Worm (Caenorhabditis elegans) whole organism, L2 larva: Measurements from ENCODE around the gene F44A2.3.

ENCODE experiments used
- blmp-1 ChIP-seq: sonication (generic microtip); optimal IDR thresholded peaks from 2 replicates; lab custom pipeline; 2017; ENCODE audit warnings: missing genetic modification characterization, mild to moderate bottlenecking, missing compliant biosample characterization, antibody characterized with exemption, moderate library complexity; ENCODE audit not compliant: insufficient read depth
- ceh-16 ChIP-seq: fragments of 150-350 bp; optimal IDR thresholded peaks from 2 replicates; lab custom pipeline; 2014; ENCODE audit warnings: missing biosample characterization, missing genetic modification characterization
- dmd-4 ChIP-seq: sonication (generic microtip); optimal IDR thresholded peaks from 2 replicates; lab custom pipeline; 2017; ENCODE audit warnings: missing biosample characterization, missing genetic modification characterization
- elt-1 ChIP-seq: fragments of 150-350 bp; optimal IDR thresholded peaks from 2 replicates; lab custom pipeline; 2014; ENCODE audit warnings: missing biosample characterization, missing genetic modification characterization
- fos-1 ChIP-seq: fragments of 150-350 bp; optimal IDR thresholded peaks from 2 replicates; lab custom pipeline; 2014; ENCODE audit warnings: missing biosample characterization, missing genetic modification characterization
- lin-11 ChIP-seq: fragments of 150-350 bp; sonication (generic microtip); optimal IDR thresholded peaks from 2 replicates; lab custom pipeline; 2014; ENCODE audit warnings: missing biosample characterization, missing genetic modification characterization, inconsistent platforms, mixed read lengths
- nhr-11 ChIP-seq: fragments of 150-350 bp; optimal IDR thresholded peaks from 2 replicates; lab custom pipeline; 2014; ENCODE audit warnings: missing biosample characterization, missing genetic modification characterization
- nhr-129 ChIP-seq: fragments of 150-350 bp; optimal IDR thresholded peaks from 2 replicates; lab custom pipeline; 2014; ENCODE audit warnings: missing biosample characterization, missing genetic modification characterization
- nhr-237 ChIP-seq: fragments of 150-350 bp; optimal IDR thresholded peaks from 2 replicates; lab custom pipeline; 2014; ENCODE audit warnings: missing biosample characterization, missing genetic modification characterization
- nhr-77 ChIP-seq: fragments of 150-350 bp; optimal IDR thresholded peaks from 2 replicates; lab custom pipeline; 2014; ENCODE audit warnings: missing biosample characterization, missing genetic modification characterization
- peb-1 ChIP-seq: fragments of 150-350 bp; optimal IDR thresholded peaks from 2 replicates; lab custom pipeline; 2014; ENCODE audit warnings: missing biosample characterization, missing genetic modification characterization
- snpc-4 ChIP-seq: fragments of 150-350 bp; optimal IDR thresholded peaks from 2 replicates; lab custom pipeline; 2014; ENCODE audit warnings: missing biosample characterization, missing genetic modification characterization
- ztf-11 ChIP-seq: sonication (generic microtip); optimal IDR thresholded peaks from 2 replicates; lab custom pipeline; 2017; ENCODE audit warnings: missing biosample characterization, missing genetic modification characterization
- ztf-4 ChIP-seq: fragments of 150-350 bp; optimal IDR thresholded peaks from 2 replicates; lab custom pipeline; 2014; ENCODE audit warnings: missing biosample characterization, missing genetic modification characterization

ce11 chrV:9316970-9317369 lies 11.8 kb downstream of the F44A2.3 start:
- TF ChIP-seq snpc-4 (no peak), ceh-16 (tag; lab: Kevin White, UChicago) (no peak), nhr-129 (no peak), nhr-237 (no peak), ztf-4 (tag; lab: Kevin White, UChicago) (no peak), fos-1 (no peak), ztf-11 (no peak), nhr-11 (tag; lab: Kevin White, UChicago) (no peak), nhr-77 (tag; lab: Kevin White, UChicago) (no peak), elt-1 (tag; lab: Kevin White, UChicago) (no peak), blmp-1 (tag; lab: Kevin White, UChicago) (no peak), lin-11 (tag; lab: Kevin White, UChicago) (no peak), peb-1 (tag; lab: Kevin White, UChicago) (no peak), dmd-4 (tag; lab: Kevin White, UChicago) (no peak)
